Fruit fly (Drosophila melanogaster) Kc167 (cell line): ENCODE results near the gene obst-H.

Source experiments
- Myc ChIP-seq: fragments of >200 bp; optimal IDR thresholded peaks from 2 replicates; lab custom pipeline; 2017; ENCODE audit warnings: missing external identifiers
- Sin3A ChIP-seq: fragments of >200 bp; optimal IDR thresholded peaks from 2 replicates; lab custom pipeline; 2018; ENCODE audit warnings: missing external identifiers
- h ChIP-seq: fragments of >200 bp; optimal IDR thresholded peaks from 3 replicates; lab custom pipeline; 2018; ENCODE audit warnings: missing external identifiers
- insv ChIP-seq: fragments of >200 bp; optimal IDR thresholded peaks from 3 replicates; lab custom pipeline; 2018; ENCODE audit warnings: missing external identifiers
- psq ChIP-seq: fragments of >200 bp; optimal IDR thresholded peaks from 2 replicates; lab custom pipeline; 2017; ENCODE audit warnings: missing external identifiers
- ttk ChIP-seq: sonication (Bioruptor generic); optimal IDR thresholded peaks from 2 replicates; lab custom pipeline; 2017; ENCODE audit warnings: missing external identifiers

obst-H gene

dm6 chr3L:15523806-15524346, 5.2 kb downstream of the obst-H start, which contains the start of gene CG7945:
TSS of gene CG7945 (minus strand) at chr3L:15524137.
- TF ChIP-seq h (lab: Kevin White, UChicago) = no peak
- no peak for TF ChIP-seq psq
- no peak for TF ChIP-seq Myc (lab: Kevin White, UChicago)
- TF ChIP-seq insv (lab: Kevin White, UChicago) = no peak
- no peak for TF ChIP-seq ttk (lab: Kevin White, UChicago)
- no peak for TF ChIP-seq Sin3A

dm6 chr3L:15520320-15520719, 8.7 kb downstream of the obst-H start, which contains the start of gene yellow-k:
TSS of gene yellow-k (plus strand) at chr3L:15520620.
- TF ChIP-seq Sin3A (no peak), insv (lab: Kevin White, UChicago) (no peak), Myc (lab: Kevin White, UChicago) (no peak), ttk (lab: Kevin White, UChicago) (no peak), psq (no peak), h (lab: Kevin White, UChicago) (no peak)

dm6 chr3L:15519920-15520319, 9.1 kb downstream of the obst-H start:
- TF ChIP-seq h (lab: Kevin White, UChicago) = no peak
- no peak for TF ChIP-seq ttk (lab: Kevin White, UChicago)
- no peak for TF ChIP-seq psq
- TF ChIP-seq insv (lab: Kevin White, UChicago) = no peak
- no peak for TF ChIP-seq Myc (lab: Kevin White, UChicago)
- TF ChIP-seq Sin3A = no peak

dm6 chr3L:15519492-15519891, 9.6 kb downstream of the obst-H start, which contains the start of gene mex1:
TSS of gene mex1 (minus strand) at chr3L:15519592.
- TF ChIP-seq h (lab: Kevin White, UChicago) (no peak), insv (lab: Kevin White, UChicago) (no peak), psq (no peak), Myc (lab: Kevin White, UChicago) (no peak), ttk (lab: Kevin White, UChicago) (no peak), Sin3A (no peak)

- TF ChIP-seq Myc (lab: Kevin White, UChicago) = no peak
- TF ChIP-seq ttk (lab: Kevin White, UChicago) = no peak
- no peak for TF ChIP-seq psq
- TF ChIP-seq h (lab: Kevin White, UChicago) = no peak
- no peak for TF ChIP-seq Sin3A
- no peak for TF ChIP-seq insv (lab: Kevin White, UChicago)
These were observed 10.7 kb downstream of the obst-H start for dm6 chr3L:15518344-15518743.

dm6 chr3L:15517508-15517907, 11.5 kb downstream of the obst-H start:
- TF ChIP-seq psq = no peak
- no peak for TF ChIP-seq insv (lab: Kevin White, UChicago)
- TF ChIP-seq ttk (lab: Kevin White, UChicago) = no peak
- TF ChIP-seq h (lab: Kevin White, UChicago) = no peak
- TF ChIP-seq Sin3A = no peak
- TF ChIP-seq Myc (lab: Kevin White, UChicago) = no peak

dm6 chr3L:15516956-15517355, 12.1 kb downstream of the obst-H start, which contains the start of gene CG13454:
TSS of gene CG13454 (minus strand) at chr3L:15517056.
- TF ChIP-seq h (lab: Kevin White, UChicago) (no peak), ttk (lab: Kevin White, UChicago) (no peak), insv (lab: Kevin White, UChicago) (no peak), psq (no peak), Myc (lab: Kevin White, UChicago) (no peak), Sin3A (no peak)

- TF ChIP-seq psq = no peak
- no peak for TF ChIP-seq Sin3A
- no peak for TF ChIP-seq Myc (lab: Kevin White, UChicago)
- TF ChIP-seq h (lab: Kevin White, UChicago) = no peak
- no peak for TF ChIP-seq ttk (lab: Kevin White, UChicago)
- no peak for TF ChIP-seq insv (lab: Kevin White, UChicago)
These were observed 12.6 kb downstream of the obst-H start for dm6 chr3L:15516440-15516839.

dm6 chr3L:15514814-15515495, 14.1 kb downstream of the obst-H start:
- no peak for TF ChIP-seq Sin3A

- TF ChIP-seq Sin3A = no peak
- no peak for TF ChIP-seq insv (lab: Kevin White, UChicago)
- no peak for TF ChIP-seq psq
- TF ChIP-seq ttk (lab: Kevin White, UChicago) = no peak
- TF ChIP-seq Myc (lab: Kevin White, UChicago) = no peak
- TF ChIP-seq h (lab: Kevin White, UChicago) = no peak
These were observed 14.6 kb downstream of the obst-H start for dm6 chr3L:15514405-15514804.

- TF ChIP-seq Sin3A (no peak), insv (lab: Kevin White, UChicago) (no peak), psq (no peak), ttk (lab: Kevin White, UChicago) (no peak), h (lab: Kevin White, UChicago) (no peak), Myc (lab: Kevin White, UChicago) (no peak)
These were observed 15.3 kb downstream of the obst-H start for dm6 chr3L:15513726-15514125.

dm6 chr3L:15513264-15513663, 15.8 kb downstream of the obst-H start:
- TF ChIP-seq psq = no peak
- no peak for TF ChIP-seq Myc (lab: Kevin White, UChicago)
- TF ChIP-seq Sin3A = no peak
- no peak for TF ChIP-seq ttk (lab: Kevin White, UChicago)
- no peak for TF ChIP-seq h (lab: Kevin White, UChicago)
- no peak for TF ChIP-seq insv (lab: Kevin White, UChicago)
